Fruit fly (Drosophila melanogaster) whole organism, wandering third instar larva: Measurements from ENCODE around the gene CG5783.
A peak's percentile ranks its signal among the peaks of the same experiment; 100 is the strongest.

Source experiments
- Abd-B ChIP-seq: fragments of >200 bp; optimal IDR thresholded peaks from 2 replicates; lab custom pipeline; 2017; ENCODE audit warnings: missing biosample characterization, missing genetic modification characterization
- CG32264 ChIP-seq: fragments of 200-800 bp; sonication (Bioruptor generic); optimal IDR thresholded peaks from 2 replicates; lab custom pipeline; 2016; ENCODE audit warnings: missing biosample characterization, missing genetic modification characterization
- CG9705 ChIP-seq: fragments of 200-800 bp; sonication (Bioruptor generic); optimal IDR thresholded peaks from 2 replicates; lab custom pipeline; 2018; ENCODE audit warnings: missing biosample characterization, mild to moderate bottlenecking, missing genetic modification characterization
- CrebA ChIP-seq: fragments of 200-800 bp; sonication (Bioruptor generic); optimal IDR thresholded peaks from 2 replicates; lab custom pipeline; 2016; ENCODE audit warnings: missing biosample characterization, mild to moderate bottlenecking, missing genetic modification characterization, borderline replicate concordance
- Dfd ChIP-seq: fragments of >200 bp; optimal IDR thresholded peaks from 2 replicates; lab custom pipeline; 2017; ENCODE audit warnings: missing biosample characterization, missing genetic modification characterization
- Dif ChIP-seq: fragments of 200-275, 200-300 bp; sonication (Bioruptor generic); optimal IDR thresholded peaks from 2 replicates; lab custom pipeline; 2018; ENCODE audit warnings: missing biosample characterization, missing genetic modification characterization; ENCODE audit not compliant: partially characterized antibody
- GATAd ChIP-seq: sonication (Bioruptor generic); optimal IDR thresholded peaks from 2 replicates; lab custom pipeline; 2016; ENCODE audit warnings: missing biosample characterization, missing genetic modification characterization
- HLH106 ChIP-seq: fragments of 200-800 bp; optimal IDR thresholded peaks from 3 replicates; lab custom pipeline; 2019; ENCODE audit warnings: missing biosample characterization, mild to moderate bottlenecking, missing genetic modification characterization, moderate library complexity
- Hnf4 ChIP-seq: fragments of 200-800 bp; sonication (Bioruptor generic); optimal IDR thresholded peaks from 2 replicates; lab custom pipeline; 2016; ENCODE audit warnings: missing biosample characterization, mild to moderate bottlenecking, missing genetic modification characterization
- Hr78 ChIP-seq: fragments of >200 bp; optimal IDR thresholded peaks from 2 replicates; lab custom pipeline; 2017; ENCODE audit warnings: missing biosample characterization, missing genetic modification characterization
- Hr83 ChIP-seq: fragments of 200-300 bp; sonication (Bioruptor generic); optimal IDR thresholded peaks from 2 replicates; lab custom pipeline; 2016; ENCODE audit warnings: missing biosample characterization, mild to moderate bottlenecking, missing genetic modification characterization, moderate library complexity; ENCODE audit not compliant: poor library complexity, severe bottlenecking
- Jra ChIP-seq: sonication (Bioruptor generic); optimal IDR thresholded peaks from 2 replicates; lab custom pipeline; 2016; ENCODE audit warnings: missing biosample characterization, missing genetic modification characterization
- Mio ChIP-seq: sonication (Bioruptor generic); optimal IDR thresholded peaks from 2 replicates; lab custom pipeline; 2016; ENCODE audit warnings: missing biosample characterization, missing genetic modification characterization
- Myc ChIP-seq: fragments of >200 bp; optimal IDR thresholded peaks from 2 replicates; lab custom pipeline; 2017
- N ChIP-seq: fragments of >200 bp; optimal IDR thresholded peaks from 2 replicates; lab custom pipeline; 2018; ENCODE audit warnings: missing biosample characterization, missing external identifiers, missing genetic modification characterization
- OdsH ChIP-seq: fragments of 200-800 bp; sonication (Bioruptor generic); optimal IDR thresholded peaks from 2 replicates; lab custom pipeline; 2016; ENCODE audit warnings: missing biosample characterization, mild to moderate bottlenecking, missing genetic modification characterization
- Rel ChIP-seq, 2 experiments: fragments of 200-800 bp; sonication (Bioruptor generic) in 1 of 2; optimal IDR thresholded peaks; 2 replicates in 1 of 2; 3 replicates in 1 of 2; lab custom pipeline; 2016 to 2019; ENCODE audit warnings: mild to moderate bottlenecking in 2 of 2, missing biosample characterization in 2 of 2, missing genetic modification characterization in 2 of 2, moderate library complexity in 1 of 2
- Sp1 ChIP-seq: fragments of 200-800 bp; sonication (Bioruptor generic); optimal IDR thresholded peaks from 3 replicates; lab custom pipeline; 2019; ENCODE audit warnings: missing biosample characterization, mild to moderate bottlenecking, missing genetic modification characterization, moderate library complexity
- Vsx2 ChIP-seq: fragments of 200-300, 225-300 bp; sonication (Bioruptor generic); optimal IDR thresholded peaks from 2 replicates; lab custom pipeline; 2018; ENCODE audit warnings: missing biosample characterization, missing genetic modification characterization; ENCODE audit not compliant: partially characterized antibody
- br ChIP-seq: fragments of 200-800 bp; sonication (Bioruptor generic); optimal IDR thresholded peaks from 2 replicates; lab custom pipeline; 2016; ENCODE audit warnings: missing biosample characterization, missing genetic modification characterization
- brk ChIP-seq: fragments of 200-800 bp; sonication (Bioruptor generic); optimal IDR thresholded peaks from 2 replicates; lab custom pipeline; 2016; ENCODE audit warnings: missing biosample characterization, mild to moderate bottlenecking, missing genetic modification characterization
- dl ChIP-seq, 2 experiments: fragments of 175-275, 200-275 bp in 1 of 2; fragments of 200-275 bp in 1 of 2; sonication (Bioruptor generic); optimal IDR thresholded peaks; lab custom pipeline; 2018; ENCODE audit warnings: mild to moderate bottlenecking in 2 of 2, missing biosample characterization in 2 of 2, missing genetic modification characterization in 2 of 2, moderate library complexity in 2 of 2; ENCODE audit not compliant: partially characterized antibody in 2 of 2, insufficient read depth in 1 of 2
- dmrt93B ChIP-seq: fragments of 200-800 bp; sonication (Bioruptor generic); optimal IDR thresholded peaks from 2 replicates; lab custom pipeline; 2018; ENCODE audit warnings: missing biosample characterization, mild to moderate bottlenecking, missing genetic modification characterization
- dsf ChIP-seq: sonication (Bioruptor generic); optimal IDR thresholded peaks from 2 replicates; lab custom pipeline; 2016; ENCODE audit warnings: missing biosample characterization, missing genetic modification characterization, borderline replicate concordance
- ey ChIP-seq: fragments of 200-800 bp; sonication (Bioruptor generic); optimal IDR thresholded peaks from 2 replicates; lab custom pipeline; 2016; ENCODE audit warnings: missing biosample characterization, missing genetic modification characterization
- foxo ChIP-seq, 2 experiments: fragments of 200-800 bp; sonication (Bioruptor generic); optimal IDR thresholded peaks; 2 replicates in 1 of 2; 3 replicates in 1 of 2; lab custom pipeline; 2016 to 2017; ENCODE audit warnings: missing biosample characterization in 2 of 2, missing genetic modification characterization in 2 of 2
- fru ChIP-seq: fragments of 200-800 bp; sonication (Bioruptor generic); optimal IDR thresholded peaks from 3 replicates; lab custom pipeline; 2016; ENCODE audit warnings: missing biosample characterization, mild to moderate bottlenecking, missing genetic modification characterization
- h ChIP-seq: fragments of 200-800 bp; sonication (Bioruptor generic); optimal IDR thresholded peaks from 3 replicates; lab custom pipeline; 2016; ENCODE audit warnings: missing biosample characterization, mild to moderate bottlenecking, missing genetic modification characterization
- jim ChIP-seq: fragments of 175-275, 200-325 bp; sonication (Bioruptor generic); optimal IDR thresholded peaks from 2 replicates; lab custom pipeline; 2016; ENCODE audit warnings: missing biosample characterization, mild to moderate bottlenecking, missing genetic modification characterization
- lola ChIP-seq: fragments of >200 bp; optimal IDR thresholded peaks from 2 replicates; lab custom pipeline; 2017; ENCODE audit warnings: missing biosample characterization, missing genetic modification characterization
- pan ChIP-seq: fragments of >200 bp; optimal IDR thresholded peaks from 2 replicates; lab custom pipeline; 2017
- psq ChIP-seq: fragments of 200-800 bp; sonication (Bioruptor generic); optimal IDR thresholded peaks from 3 replicates; lab custom pipeline; 2017; ENCODE audit warnings: missing biosample characterization, mild to moderate bottlenecking, missing genetic modification characterization, moderate library complexity
- rgr ChIP-seq: fragments of 200-800 bp; sonication (Bioruptor generic); optimal IDR thresholded peaks from 3 replicates; lab custom pipeline; 2016; ENCODE audit warnings: missing biosample characterization, mild to moderate bottlenecking, missing genetic modification characterization
- sage ChIP-seq: fragments of 200-800 bp; sonication (Bioruptor generic); optimal IDR thresholded peaks from 2 replicates; lab custom pipeline; 2016; ENCODE audit warnings: missing biosample characterization, mild to moderate bottlenecking, missing genetic modification characterization
- sv ChIP-seq: fragments of 200-800 bp; sonication (Bioruptor generic); optimal IDR thresholded peaks from 3 replicates; lab custom pipeline; 2016; ENCODE audit warnings: missing biosample characterization, missing genetic modification characterization
- tai ChIP-seq: sonication (Bioruptor generic); optimal IDR thresholded peaks from 2 replicates; lab custom pipeline; 2016; ENCODE audit warnings: missing biosample characterization, missing genetic modification characterization
- usp ChIP-seq: fragments of >200 bp; optimal IDR thresholded peaks from 2 replicates; lab custom pipeline; 2017; ENCODE audit warnings: missing biosample characterization, missing genetic modification characterization
- woc ChIP-seq: sonication (Bioruptor generic); optimal IDR thresholded peaks from 2 replicates; lab custom pipeline; 2016; ENCODE audit warnings: missing biosample characterization, mild to moderate bottlenecking, missing genetic modification characterization

Gene CG5783

DNA sequence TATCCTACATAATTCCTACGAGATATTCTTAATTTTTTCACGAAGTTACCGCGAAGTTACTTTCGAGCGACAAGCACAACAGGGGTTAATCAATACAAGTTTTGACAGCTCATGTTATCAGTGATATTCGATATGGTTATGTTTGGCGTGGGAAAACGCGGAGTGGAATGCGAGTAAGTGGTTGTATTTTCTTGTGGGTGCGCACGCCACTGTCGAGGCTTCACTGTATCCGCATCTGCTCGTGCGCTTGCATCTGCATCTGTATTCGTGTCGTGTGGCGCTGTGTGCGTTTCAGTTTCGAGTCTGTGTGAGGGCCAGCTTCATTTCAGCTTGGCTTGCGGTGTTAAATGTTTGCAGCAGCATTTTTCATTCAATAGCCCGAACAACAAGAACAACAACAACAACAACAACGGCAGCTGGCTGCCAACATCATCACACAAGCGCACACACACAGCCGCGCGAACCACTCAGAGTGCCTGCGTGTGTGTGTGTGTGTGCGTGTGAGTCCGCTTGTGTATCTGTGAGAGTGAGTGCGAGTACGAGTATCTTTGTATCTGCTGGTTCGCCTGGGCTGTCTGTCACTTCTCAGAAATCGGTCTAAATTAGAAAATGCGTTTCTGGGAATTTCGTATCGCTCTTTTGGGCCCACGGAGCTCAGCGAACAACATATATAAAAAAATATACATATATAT lies 4.6 kb upstream of the CG5783 start:
- TF ChIP-seq tai (GFP tag; lab: Kevin White, UChicago) (no peak), Hr83 (peak; percentile 52), Rel (GFP tag; optimal IDR thresholded peaks at IDR 0.05; lab: Kevin White, UChicago) (no peak), Rel (tag; optimal IDR thresholded peaks at IDR 0.05; lab: Kevin White, UChicago) (peak; percentile 41), pan (no peak), jim (no peak), h (GFP tag; lab: Kevin White, UChicago) (peak; percentile 62), fru (GFP tag; lab: Kevin White, UChicago) (peak; percentile 60), psq (no peak), CG32264 (no peak), dmrt93B (GFP tag; lab: Kevin White, UChicago) (peak; percentile 56), OdsH (GFP tag; lab: Kevin White, UChicago) (no peak), Abd-B (peak; percentile 65), usp (GFP tag; lab: Kevin White, UChicago) (no peak), br (GFP tag; lab: Kevin White, UChicago) (peak; percentile 53), CrebA (peak; percentile 69), lola (no peak), Hnf4 (GFP tag; lab: Kevin White, UChicago) (no peak), dsf (GFP tag; lab: Kevin White, UChicago) (no peak), brk (no peak), Myc (no peak), Jra (GFP tag; lab: Kevin White, UChicago) (no peak), Hr78 (GFP tag; lab: Kevin White, UChicago) (no peak), ey (GFP tag; lab: Kevin White, UChicago) (peak; percentile 67), sage (GFP tag; lab: Kevin White, UChicago) (no peak), Mio (no peak), HLH106 (tag; lab: Kevin White, UChicago) (peak; percentile 56), Vsx2 (no peak), rgr (GFP tag; lab: Kevin White, UChicago) (no peak), Sp1 (peak; percentile 4), N (GFP tag; lab: Kevin White, UChicago) (peak; percentile 76), CG9705 (GFP tag; lab: Kevin White, UChicago) (peak; percentile 23), dl (GFP tag; optimal IDR thresholded peaks at IDR 0.05; lab: Kevin White, UChicago; ENCODE audit: insufficient read depth in 1 of 2, partially characterized antibody in 2 of 2) (peak in 1 of 2 experiments; percentile 19), GATAd (no peak), Dif (GFP tag; lab: Kevin White, UChicago) (no peak), foxo (GFP tag; optimal IDR thresholded peaks at IDR 0.05; lab: Kevin White, UChicago) (peak in 1 of 2 experiments; percentile 48), Dfd (GFP tag; lab: Kevin White, UChicago) (peak; percentile 30), woc (GFP tag; lab: Kevin White, UChicago) (peak; percentile 67), sv (GFP tag; lab: Kevin White, UChicago) (peak; percentile 22)

DNA sequence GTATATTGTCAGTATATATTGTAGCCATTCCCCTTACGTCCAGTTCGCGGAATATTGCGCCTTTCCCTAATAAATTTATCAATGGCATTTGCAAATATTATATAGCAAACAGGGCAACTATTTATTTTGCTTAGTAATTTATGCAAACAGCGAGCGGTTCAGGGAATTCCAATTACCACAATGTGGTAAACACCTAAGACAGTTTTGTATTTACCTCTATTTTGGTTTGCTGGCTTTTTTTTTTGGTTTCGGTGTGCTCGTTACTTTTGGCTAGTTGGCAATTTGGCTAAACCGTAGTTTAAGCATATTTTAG lies 4.1 kb upstream of the CG5783 start:
- TF ChIP-seq rgr (GFP tag; lab: Kevin White, UChicago) (peak; percentile 14), GATAd (no peak), dmrt93B (GFP tag; lab: Kevin White, UChicago) (no peak), usp (GFP tag; lab: Kevin White, UChicago) (no peak), Hr83 (peak; percentile 13), Jra (GFP tag; lab: Kevin White, UChicago) (no peak), OdsH (GFP tag; lab: Kevin White, UChicago) (peak; percentile 31), N (GFP tag; lab: Kevin White, UChicago) (no peak), Hr78 (GFP tag; lab: Kevin White, UChicago) (no peak), jim (no peak), tai (GFP tag; lab: Kevin White, UChicago) (peak; percentile 62), Rel (GFP tag; optimal IDR thresholded peaks at IDR 0.05; lab: Kevin White, UChicago) (no peak), Rel (tag; optimal IDR thresholded peaks at IDR 0.05; lab: Kevin White, UChicago) (no peak), br (GFP tag; lab: Kevin White, UChicago) (no peak), Mio (no peak), Vsx2 (no peak), sage (GFP tag; lab: Kevin White, UChicago) (no peak)
